Fruit fly (Drosophila melanogaster): Measurements from ENCODE around the gene fzy.

DNA sequence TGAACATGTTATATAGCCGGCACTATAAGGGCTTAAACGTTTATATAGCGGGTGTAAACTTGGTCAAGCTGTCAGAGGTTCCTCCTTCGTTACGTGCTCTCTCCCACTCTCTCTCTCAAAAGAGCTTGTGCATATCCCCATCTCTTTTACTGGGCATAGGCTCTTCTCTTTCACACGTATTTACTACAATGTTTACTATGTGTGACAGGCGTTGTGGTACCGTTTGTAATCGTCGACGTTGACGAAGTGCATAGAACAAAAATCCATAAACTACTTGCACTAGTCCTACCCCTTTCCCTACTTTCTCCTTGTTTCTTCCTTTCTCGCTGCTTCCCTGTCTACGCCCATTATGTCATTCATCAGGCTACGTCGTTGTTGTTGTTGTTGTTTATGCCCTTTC lies 33.9 kb upstream of the fzy start:
- TF ChIP-seq CG8632 (GFP tag; optimal IDR thresholded peaks at IDR 0.05): no peak
- TF ChIP-seq dac (GFP tag; optimal IDR thresholded peaks at IDR 0.05): no peak
- TF ChIP-seq Hr4 (GFP tag; optimal IDR thresholded peaks at IDR 0.05): no peak
- no peak for TF ChIP-seq CG6854 (GFP tag; optimal IDR thresholded peaks at IDR 0.05)

Data from whole organism, prepupa.